Worm (Caenorhabditis elegans): ENCODE results near the gene col-71.
"Not testable (repeated sequence)": the region's sequence is repeated elsewhere in the genome, so short reads cannot be mapped to it uniquely, and the experiment has no call there.

Gene col-71

ce11 chrII:3514631-3515030 is 12.3 kb upstream of the col-71 start, which contains the start of gene srz-5:
srz-5 (minus strand) TSS chrII:3514731.
- TF ChIP-seq tbx-11 (GFP tag; IDR thresholded peaks at IDR 0.05): no peak
- TF ChIP-seq hmg-4 (GFP tag; optimal IDR thresholded peaks at IDR 0.05): no peak
- no peak for TF ChIP-seq aly-1 (tag; optimal IDR thresholded peaks at IDR 0.05)
- TF ChIP-seq ceh-36 (tag; optimal IDR thresholded peaks at IDR 0.05): no peak
- no peak for TF ChIP-seq hmbx-1 (tag; optimal IDR thresholded peaks at IDR 0.05)
- no peak for TF ChIP-seq F13C5.2 (tag; optimal IDR thresholded peaks at IDR 0.05)
- no peak for TF ChIP-seq ceh-13 (GFP tag; optimal IDR thresholded peaks at IDR 0.05)
- TF ChIP-seq flt-1 (GFP tag; IDR thresholded peaks at IDR 0.05): no peak
- TF ChIP-seq ets-7 (tag; optimal IDR thresholded peaks at IDR 0.05): no peak
- TF ChIP-seq tbx-37 (GFP tag; conservative IDR thresholded peaks at IDR 0.05): no peak
- TF ChIP-seq tra-4 (tag; optimal IDR thresholded peaks at IDR 0.05): no peak
- TF ChIP-seq scrt-1 (GFP tag; IDR thresholded peaks at IDR 0.05): no peak
- TF ChIP-seq pes-1 (GFP tag; IDR thresholded peaks at IDR 0.05): no peak
- no peak for TF ChIP-seq ama-1 (optimal IDR thresholded peaks at IDR 0.05)
- no peak for TF ChIP-seq sea-1 (GFP tag; conservative IDR thresholded peaks at IDR 0.05)
- TF ChIP-seq B0310.2 (tag; optimal IDR thresholded peaks at IDR 0.05): no peak
- no peak for TF ChIP-seq hnd-1 (tag; optimal IDR thresholded peaks at IDR 0.05)

ce11 chrII:3512240-3512639 is 9.9 kb upstream of the col-71 start, which contains the start of gene Y49F6B.19:
Y49F6B.19 (minus strand) TSS chrII:3512340.
- TF ChIP-seq B0310.2 (tag; optimal IDR thresholded peaks at IDR 0.05) (no peak), tbx-37 (GFP tag; conservative IDR thresholded peaks at IDR 0.05) (no peak), ama-1 (optimal IDR thresholded peaks at IDR 0.05) (no peak), ets-7 (tag; optimal IDR thresholded peaks at IDR 0.05) (no peak), tra-4 (tag; optimal IDR thresholded peaks at IDR 0.05) (no peak), hnd-1 (tag; optimal IDR thresholded peaks at IDR 0.05) (no peak), scrt-1 (GFP tag; IDR thresholded peaks at IDR 0.05) (no peak), ceh-36 (tag; optimal IDR thresholded peaks at IDR 0.05) (no peak), tbx-11 (GFP tag; IDR thresholded peaks at IDR 0.05) (no peak), aly-1 (tag; optimal IDR thresholded peaks at IDR 0.05) (no peak), pes-1 (GFP tag; IDR thresholded peaks at IDR 0.05) (no peak), hmbx-1 (tag; optimal IDR thresholded peaks at IDR 0.05) (no peak), F13C5.2 (tag; optimal IDR thresholded peaks at IDR 0.05) (no peak), sea-1 (GFP tag; conservative IDR thresholded peaks at IDR 0.05) (no peak)

- no peak for TF ChIP-seq F13C5.2 (tag; optimal IDR thresholded peaks at IDR 0.05)
- no peak for TF ChIP-seq tbx-37 (GFP tag; conservative IDR thresholded peaks at IDR 0.05)
- no peak for TF ChIP-seq ceh-13 (GFP tag; optimal IDR thresholded peaks at IDR 0.05)
- TF ChIP-seq aly-1 (tag; optimal IDR thresholded peaks at IDR 0.05): no peak
- TF ChIP-seq tbx-11 (GFP tag; IDR thresholded peaks at IDR 0.05): no peak
- no peak for TF ChIP-seq ceh-36 (tag; optimal IDR thresholded peaks at IDR 0.05)
- TF ChIP-seq ama-1 (optimal IDR thresholded peaks at IDR 0.05): no peak
- no peak for TF ChIP-seq ets-7 (tag; optimal IDR thresholded peaks at IDR 0.05)
- no peak for TF ChIP-seq hmg-4 (GFP tag; optimal IDR thresholded peaks at IDR 0.05)
- no peak for TF ChIP-seq tra-4 (tag; optimal IDR thresholded peaks at IDR 0.05)
- TF ChIP-seq B0310.2 (tag; optimal IDR thresholded peaks at IDR 0.05): no peak
- TF ChIP-seq pes-1 (GFP tag; IDR thresholded peaks at IDR 0.05): no peak
- no peak for TF ChIP-seq scrt-1 (GFP tag; IDR thresholded peaks at IDR 0.05)
- no peak for TF ChIP-seq hmbx-1 (tag; optimal IDR thresholded peaks at IDR 0.05)
- TF ChIP-seq flt-1 (GFP tag; IDR thresholded peaks at IDR 0.05): no peak
- TF ChIP-seq hnd-1 (tag; optimal IDR thresholded peaks at IDR 0.05): no peak
- no peak for TF ChIP-seq sea-1 (GFP tag; conservative IDR thresholded peaks at IDR 0.05)
These were observed 2.3 kb upstream of the col-71 start, which contains the start of gene cyh-1 for ce11 chrII:3504717-3505116. cyh-1 (plus strand) TSS chrII:3505017.

ce11 chrII:3502011-3502410 is 359 bp downstream of the col-71 start:
- TF ChIP-seq pes-1 (GFP tag; IDR thresholded peaks at IDR 0.05): peak; percentile 40; the same call in 1 of the 2 replicates
- no peak for TF ChIP-seq tbx-11 (GFP tag; IDR thresholded peaks at IDR 0.05)
- TF ChIP-seq flt-1 (GFP tag; IDR thresholded peaks at IDR 0.05): no peak
- no peak for TF ChIP-seq sea-1 (GFP tag; conservative IDR thresholded peaks at IDR 0.05)
- no peak for TF ChIP-seq scrt-1 (GFP tag; IDR thresholded peaks at IDR 0.05)
- TF ChIP-seq aly-1 (tag; optimal IDR thresholded peaks at IDR 0.05): no peak

DNA sequence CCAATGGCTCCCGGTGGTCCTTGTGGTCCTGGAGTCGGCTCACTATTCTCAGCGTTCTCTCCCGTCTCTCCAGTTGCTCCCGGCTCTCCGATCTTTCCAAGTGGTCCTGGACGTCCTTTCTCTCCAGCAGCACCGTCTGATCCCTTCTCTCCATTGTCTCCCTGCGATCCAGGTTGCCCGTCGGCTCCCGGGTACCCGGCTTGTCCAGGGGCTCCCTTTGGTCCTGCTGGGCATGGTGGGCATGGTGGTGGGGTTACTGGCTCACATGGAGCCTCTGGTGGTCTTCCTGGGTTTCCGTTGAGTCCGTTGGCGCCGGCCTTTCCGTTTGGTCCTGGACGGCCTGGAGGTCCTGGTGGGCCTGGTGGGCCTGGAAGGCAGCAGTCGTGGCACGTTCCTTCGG is 2.0 kb downstream of the col-71 start:
- no peak for TF ChIP-seq hmg-4 (GFP tag; optimal IDR thresholded peaks at IDR 0.05)
- no peak for TF ChIP-seq F13C5.2 (tag; optimal IDR thresholded peaks at IDR 0.05)
- no peak for TF ChIP-seq B0310.2 (tag; optimal IDR thresholded peaks at IDR 0.05)
- no peak for TF ChIP-seq ceh-36 (tag; optimal IDR thresholded peaks at IDR 0.05)
- TF ChIP-seq aly-1 (tag; optimal IDR thresholded peaks at IDR 0.05): no peak
- no peak for TF ChIP-seq hmbx-1 (tag; optimal IDR thresholded peaks at IDR 0.05)
- no peak for TF ChIP-seq pes-1 (GFP tag; IDR thresholded peaks at IDR 0.05)
- no peak for TF ChIP-seq tra-4 (tag; optimal IDR thresholded peaks at IDR 0.05)
- no peak for TF ChIP-seq scrt-1 (GFP tag; IDR thresholded peaks at IDR 0.05)
- TF ChIP-seq sea-1 (GFP tag; conservative IDR thresholded peaks at IDR 0.05): no peak
- no peak for TF ChIP-seq ama-1 (optimal IDR thresholded peaks at IDR 0.05)
- TF ChIP-seq tbx-11 (GFP tag; IDR thresholded peaks at IDR 0.05): no peak
- no peak for TF ChIP-seq ets-7 (tag; optimal IDR thresholded peaks at IDR 0.05)
- TF ChIP-seq hnd-1 (tag; optimal IDR thresholded peaks at IDR 0.05): no peak
- no peak for TF ChIP-seq flt-1 (GFP tag; IDR thresholded peaks at IDR 0.05)

DNA sequence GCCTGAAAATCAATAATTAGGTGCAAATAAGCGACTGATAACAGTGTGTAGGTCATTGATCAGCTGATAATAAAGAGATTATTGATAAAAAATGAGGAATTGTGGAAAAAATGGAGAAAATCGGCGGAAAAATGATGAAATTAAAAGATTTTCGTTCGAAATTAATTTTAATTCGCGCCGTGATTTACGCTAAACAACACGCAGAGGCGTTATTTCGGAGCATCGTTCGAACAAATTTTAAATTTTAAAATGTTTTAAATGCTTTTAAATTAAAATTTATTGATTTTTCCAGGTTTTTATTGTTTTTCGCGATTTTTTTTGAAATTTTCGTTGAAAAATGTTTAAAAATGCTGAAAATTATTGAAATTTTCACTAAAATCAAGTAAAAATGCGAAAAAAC is 3.0 kb downstream of the col-71 start, which contains the start of gene Y49F6B.9:
TSS of gene Y49F6B.9 (minus strand) at position 2 of the 400 bp plus-strand sequence.
- no peak for TF ChIP-seq F13C5.2 (tag; optimal IDR thresholded peaks at IDR 0.05)
- no peak for TF ChIP-seq hnd-1 (tag; optimal IDR thresholded peaks at IDR 0.05)

DNA sequence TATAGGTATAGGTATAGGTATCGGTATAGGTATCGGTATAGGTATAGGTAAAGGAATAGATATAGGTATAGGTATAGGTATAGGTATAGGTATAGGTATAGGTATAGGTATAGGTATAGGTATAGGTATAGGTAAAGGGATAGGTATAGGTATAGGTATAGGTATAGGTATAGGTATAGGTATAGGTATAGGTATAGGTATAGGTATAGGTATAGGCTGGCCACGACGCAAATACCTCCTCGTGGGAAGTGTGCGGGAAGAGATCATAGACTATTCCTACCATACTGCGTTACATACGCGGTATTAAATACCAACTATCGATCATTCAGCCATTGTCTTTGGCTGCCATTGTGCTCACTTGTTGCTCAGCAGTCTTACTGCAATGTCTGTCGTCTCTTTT is 11.6 kb downstream of the col-71 start, which contains the start of gene fbxb-112:
TSS of gene fbxb-112 (plus strand) at position 301 of the 400 bp plus-strand sequence.
- TF ChIP-seq B0310.2 (tag; optimal IDR thresholded peaks at IDR 0.05); flt-1 (GFP tag; IDR thresholded peaks at IDR 0.05); ceh-36 (tag; optimal IDR thresholded peaks at IDR 0.05): not testable (repeated sequence)

DNA sequence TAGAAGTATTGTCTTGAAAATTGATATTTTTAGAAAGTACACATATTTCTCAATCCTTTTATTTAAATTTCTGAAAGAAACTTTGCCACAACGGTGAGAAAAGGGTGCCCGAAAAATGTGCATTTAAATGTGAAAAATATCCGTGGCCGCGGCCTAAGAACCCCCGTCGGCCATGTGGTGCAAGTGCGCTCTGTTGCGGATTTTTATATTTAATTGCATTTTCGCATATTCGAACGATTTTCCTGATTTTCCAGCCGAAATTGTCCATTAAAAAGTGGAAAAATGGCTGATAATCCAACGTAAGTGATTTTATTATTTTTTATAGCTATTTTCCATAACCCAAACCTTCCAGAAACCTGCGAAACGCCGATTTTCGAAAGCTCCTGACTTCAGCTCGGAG is 20.1 kb downstream of the col-71 start, which contains the start of gene smu-2:
TSS of gene smu-2 (plus strand) at position 178 of the 400 bp plus-strand sequence.
- TF ChIP-seq F13C5.2 (tag; optimal IDR thresholded peaks at IDR 0.05) (no peak), hnd-1 (tag; optimal IDR thresholded peaks at IDR 0.05) (no peak), tra-4 (tag; optimal IDR thresholded peaks at IDR 0.05) (no peak), pes-1 (GFP tag; IDR thresholded peaks at IDR 0.05) (peak; percentile 61; the same call in 1 of the 2 replicates), flt-1 (GFP tag; IDR thresholded peaks at IDR 0.05) (0 out of 2 replicates have a peak, but pooled peaks have one; percentile 17), sea-1 (GFP tag; conservative IDR thresholded peaks at IDR 0.05) (0 out of 2 replicates have a peak, but pooled peaks have one; percentile 6), tbx-37 (GFP tag; conservative IDR thresholded peaks at IDR 0.05) (peak; percentile 68)

Measured in whole organism, early embryonic.